Worm (Caenorhabditis elegans) whole organism, L1 larva: ENCODE data around the gene mdt-15.

Source experiments
- aly-2 ChIP-seq: fragments of 150-350 bp; optimal IDR thresholded peaks from 2 replicates; lab custom pipeline; 2014; ENCODE audit warnings: missing biosample characterization, missing genetic modification characterization
- ama-1 ChIP-seq: fragments of 150-350 bp; optimal IDR thresholded peaks from 2 replicates; lab custom pipeline; 2014
- ces-1 ChIP-seq: fragments of 150-350 bp; optimal IDR thresholded peaks from 2 replicates; lab custom pipeline; 2014; ENCODE audit warnings: missing biosample characterization, missing genetic modification reagents, missing genetic modification characterization
- elt-2 ChIP-seq: sonication (generic microtip); optimal IDR thresholded peaks from 2 replicates; lab custom pipeline; 2016; ENCODE audit warnings: missing genetic modification characterization, mild to moderate bottlenecking, inconsistent platforms, missing compliant biosample characterization, missing genetic modification reagents
- hpl-2 ChIP-seq: fragments of 150-350 bp; optimal IDR thresholded peaks from 2 replicates; lab custom pipeline; 2014; ENCODE audit warnings: missing biosample characterization, missing genetic modification reagents, missing genetic modification characterization
- mdl-1 ChIP-seq, 2 experiments: fragments of 150-350 bp; optimal IDR thresholded peaks; 2 replicates each; lab custom pipeline; 2014 to 2017; ENCODE audit warnings: missing biosample characterization in 2 of 2, missing genetic modification characterization in 2 of 2, inconsistent platforms in 1 of 2
- nhr-77 ChIP-seq: fragments of 150-350 bp; optimal IDR thresholded peaks from 2 replicates; lab custom pipeline; 2014; ENCODE audit warnings: missing biosample characterization, missing genetic modification characterization
- nhr-85 ChIP-seq: sonication (generic microtip); peaks from one replicate; lab custom pipeline; 2016; ENCODE audit warnings: missing genetic modification characterization, inconsistent platforms, missing compliant biosample characterization
- unc-62 ChIP-seq: fragments of 150-350 bp; optimal IDR thresholded peaks from 2 replicates; lab custom pipeline; 2014; ENCODE audit warnings: missing biosample characterization, missing genetic modification reagents, missing genetic modification characterization

DNA sequence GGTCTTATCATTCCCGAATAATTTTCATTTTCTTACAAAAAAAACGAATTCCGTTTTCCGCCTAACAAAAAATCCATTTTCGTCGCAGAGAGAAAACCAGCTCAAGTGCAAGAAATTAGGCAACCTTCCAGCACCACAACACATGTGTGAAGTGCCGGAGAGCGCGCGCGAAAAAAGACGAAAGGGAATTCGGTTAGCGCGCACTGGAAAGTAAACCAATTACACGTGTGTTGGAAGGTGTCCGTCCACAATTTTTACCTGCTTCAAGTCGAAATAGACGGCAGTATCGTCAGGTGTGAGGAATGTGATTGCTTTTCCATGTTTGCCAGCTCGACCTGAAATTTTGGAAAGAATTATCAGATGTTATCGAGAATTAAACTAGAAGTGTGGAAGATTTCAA is 1.1 kb upstream of the mdt-15 start:
- no peak for TF ChIP-seq unc-62 (GFP tag; lab: Kevin White, UChicago)
- TF ChIP-seq elt-2 (tag; lab: Kevin White, UChicago), result no peak
- no peak for TF ChIP-seq hpl-2
- no peak for TF ChIP-seq ama-1
- TF ChIP-seq mdl-1 (tag; optimal IDR thresholded peaks at IDR 0.05; lab: Kevin White, UChicago), result no peak
- TF ChIP-seq aly-2 (tag; lab: Kevin White, UChicago), result no peak
- no peak for TF ChIP-seq nhr-85 (tag; lab: Kevin White, UChicago)
- TF ChIP-seq ces-1 (GFP tag; lab: Kevin White, UChicago), result no peak
- no peak for TF ChIP-seq nhr-77 (tag; lab: Kevin White, UChicago)
